Worm (Caenorhabditis elegans): Measurements from ENCODE around the gene nspc-3.

- no peak for TF ChIP-seq flt-1 (GFP tag; IDR thresholded peaks at IDR 0.05)
- no peak for TF ChIP-seq cog-1 (tag; optimal IDR thresholded peaks at IDR 0.05)
- no peak for TF ChIP-seq ref-1 (GFP tag; conservative IDR thresholded peaks at IDR 0.05)
- no peak for TF ChIP-seq med-1 (GFP tag; optimal IDR thresholded peaks at IDR 0.05; ENCODE audit: insufficient read depth)
- TF ChIP-seq klf-2 (GFP tag; conservative IDR thresholded peaks at IDR 0.05), result no peak
- TF ChIP-seq ztf-29 (GFP tag; IDR thresholded peaks at IDR 0.05), result no peak
- no peak for TF ChIP-seq T22C8.4 (GFP tag; IDR thresholded peaks at IDR 0.05)
- TF ChIP-seq ztf-23 (GFP tag; IDR thresholded peaks at IDR 0.05), result no peak
- TF ChIP-seq tab-1 (GFP tag; IDR thresholded peaks at IDR 0.05), result no peak
Observed at ce11 chrX:8504207-8504606, 32.7 kb upstream of the nspc-3 start.

Measured in whole organism, midembryonic.